Fruit fly (Drosophila melanogaster): Measurements from ENCODE around the gene Rab9D.

The Rab9D gene

dm6 chrX:10566491-10566890 lies 22.4 kb upstream of the Rab9D start, which contains the start of gene CG15296:
TSS of gene CG15296 (minus strand) at chrX:10566591.
- TF ChIP-seq Eip93F (GFP tag; optimal IDR thresholded peaks at IDR 0.05) (no peak), CG3919 (GFP tag; optimal IDR thresholded peaks at IDR 0.05) (no peak), CG6163 (GFP tag; IDR thresholded peaks at IDR 0.05) (no peak), CG11902 (GFP tag; optimal IDR thresholded peaks at IDR 0.05) (no peak), Hr38 (GFP tag; optimal IDR thresholded peaks at IDR 0.05) (no peak), CG4318 (GFP tag; optimal IDR thresholded peaks at IDR 0.05) (no peak), vri (GFP tag; optimal IDR thresholded peaks at IDR 0.05) (no peak), salr (GFP tag; optimal IDR thresholded peaks at IDR 0.05) (no peak), OdsH (GFP tag; optimal IDR thresholded peaks at IDR 0.05) (no peak), Hr4 (GFP tag; optimal IDR thresholded peaks at IDR 0.05) (no peak), dsx (GFP tag; optimal IDR thresholded peaks at IDR 0.05; ENCODE audit: poor library complexity, severe bottlenecking) (no peak), CG6854 (GFP tag; optimal IDR thresholded peaks at IDR 0.05) (no peak), fd59A (GFP tag; optimal IDR thresholded peaks at IDR 0.05) (no peak), Smox (GFP tag; optimal IDR thresholded peaks at IDR 0.05) (no peak), CG8632 (GFP tag; optimal IDR thresholded peaks at IDR 0.05) (no peak), Blimp-1 (GFP tag; optimal IDR thresholded peaks at IDR 0.05) (no peak)

- TF ChIP-seq salr (GFP tag; optimal IDR thresholded peaks at IDR 0.05): peak; percentile 73 to 77
- peak; percentile 83 for TF ChIP-seq net (GFP tag; optimal IDR thresholded peaks at IDR 0.05)
- peak; percentile 74 for TF ChIP-seq CG6808 (GFP tag; optimal IDR thresholded peaks at IDR 0.05)
- TF ChIP-seq CG6854 (GFP tag; optimal IDR thresholded peaks at IDR 0.05): no peak
- peak; percentile 56 for TF ChIP-seq esn (GFP tag; optimal IDR thresholded peaks at IDR 0.05)
- TF ChIP-seq CG1621 (tag; optimal IDR thresholded peaks at IDR 0.05): peak; percentile 91
- peak; percentile 50 for TF ChIP-seq lz (GFP tag; optimal IDR thresholded peaks at IDR 0.05)
- peak; percentile 55 for TF ChIP-seq topi (GFP tag; optimal IDR thresholded peaks at IDR 0.05)
- peak; percentile 75 for TF ChIP-seq CG8632 (GFP tag; optimal IDR thresholded peaks at IDR 0.05)
- TF ChIP-seq cyc (GFP tag; optimal IDR thresholded peaks at IDR 0.05): peak; percentile 26
- peak; percentile 85 for TF ChIP-seq OdsH (GFP tag; optimal IDR thresholded peaks at IDR 0.05)
- peak; percentile 87 for TF ChIP-seq CG7368 (GFP tag; optimal IDR thresholded peaks at IDR 0.05)
- peak; percentile 92 for TF ChIP-seq CG6163 (GFP tag; IDR thresholded peaks at IDR 0.05)
- peak; percentile 84 for TF ChIP-seq CG10669 (GFP tag; optimal IDR thresholded peaks at IDR 0.05)
- TF ChIP-seq CG11294 (GFP tag; IDR thresholded peaks at IDR 0.05): peak; percentile 67; the same call in 1 of the 2 replicates
- TF ChIP-seq Sox14 (GFP tag; optimal IDR thresholded peaks at IDR 0.05): peak; percentile 85
- TF ChIP-seq svp (GFP tag): peak; percentile 91
- TF ChIP-seq dsx (GFP tag; optimal IDR thresholded peaks at IDR 0.05; ENCODE audit: poor library complexity, severe bottlenecking): peak; percentile 79
- TF ChIP-seq CG11902 (GFP tag; optimal IDR thresholded peaks at IDR 0.05): peak; percentile 46
- TF ChIP-seq pdm3 (GFP tag; optimal IDR thresholded peaks at IDR 0.05): peak; percentile 87
- peak; percentile 82 for TF ChIP-seq spab (GFP tag; optimal IDR thresholded peaks at IDR 0.05)
- peak; percentile 96 for TF ChIP-seq Eip78C (GFP tag)
- TF ChIP-seq CG8119 (GFP tag; IDR thresholded peaks at IDR 0.05): peak; percentile 94
- TF ChIP-seq ss (GFP tag; optimal IDR thresholded peaks at IDR 0.05): peak; percentile 79 to 83
- no peak for TF ChIP-seq fkh (GFP tag; optimal IDR thresholded peaks at IDR 0.05)
- peak; percentile 86 for TF ChIP-seq Ets96B (tag; optimal IDR thresholded peaks at IDR 0.05)
- TF ChIP-seq CG31627 (GFP tag; optimal IDR thresholded peaks at IDR 0.05): peak; percentile 40
- peak; percentile 88 for TF ChIP-seq CG10631 (GFP tag; optimal IDR thresholded peaks at IDR 0.05)
- peak; percentile 88 for TF ChIP-seq dac (GFP tag; optimal IDR thresholded peaks at IDR 0.05)
- peak; percentile 57 for TF ChIP-seq Sox102F (GFP tag; optimal IDR thresholded peaks at IDR 0.05)
- TF ChIP-seq CG4318 (GFP tag; optimal IDR thresholded peaks at IDR 0.05): peak; percentile 89
- TF ChIP-seq CG32006 (GFP tag; optimal IDR thresholded peaks at IDR 0.05): peak; percentile 91
- peak; percentile 29 for TF ChIP-seq vri (GFP tag; optimal IDR thresholded peaks at IDR 0.05)
- peak; percentile 84 for TF ChIP-seq acj6 (GFP tag; optimal IDR thresholded peaks at IDR 0.05)
- TF ChIP-seq Smox (GFP tag; optimal IDR thresholded peaks at IDR 0.05): peak; percentile 41
- TF ChIP-seq Lpt (GFP tag; optimal IDR thresholded peaks at IDR 0.05): peak; percentile 88
- TF ChIP-seq Gug (GFP tag; IDR thresholded peaks at IDR 0.05): peak; percentile 81
- peak; percentile 84 for TF ChIP-seq Eip75B (GFP tag; optimal IDR thresholded peaks at IDR 0.05)
- peak; percentile 72 for TF ChIP-seq CG16779 (tag; optimal IDR thresholded peaks at IDR 0.05)
- peak; percentile 68 for TF ChIP-seq CG11762 (GFP tag; optimal IDR thresholded peaks at IDR 0.05; ENCODE audit: insufficient read depth)
- TF ChIP-seq achi (GFP tag; optimal IDR thresholded peaks at IDR 0.05): peak; percentile 85
Measured at dm6 chrX:10570142-10570756, 18.6 kb upstream of the Rab9D start.

Data from whole organism, prepupa.